Worm (Caenorhabditis elegans): Measurements from ENCODE around the gene C14B1.8.

The C14B1.8 gene

DNA sequence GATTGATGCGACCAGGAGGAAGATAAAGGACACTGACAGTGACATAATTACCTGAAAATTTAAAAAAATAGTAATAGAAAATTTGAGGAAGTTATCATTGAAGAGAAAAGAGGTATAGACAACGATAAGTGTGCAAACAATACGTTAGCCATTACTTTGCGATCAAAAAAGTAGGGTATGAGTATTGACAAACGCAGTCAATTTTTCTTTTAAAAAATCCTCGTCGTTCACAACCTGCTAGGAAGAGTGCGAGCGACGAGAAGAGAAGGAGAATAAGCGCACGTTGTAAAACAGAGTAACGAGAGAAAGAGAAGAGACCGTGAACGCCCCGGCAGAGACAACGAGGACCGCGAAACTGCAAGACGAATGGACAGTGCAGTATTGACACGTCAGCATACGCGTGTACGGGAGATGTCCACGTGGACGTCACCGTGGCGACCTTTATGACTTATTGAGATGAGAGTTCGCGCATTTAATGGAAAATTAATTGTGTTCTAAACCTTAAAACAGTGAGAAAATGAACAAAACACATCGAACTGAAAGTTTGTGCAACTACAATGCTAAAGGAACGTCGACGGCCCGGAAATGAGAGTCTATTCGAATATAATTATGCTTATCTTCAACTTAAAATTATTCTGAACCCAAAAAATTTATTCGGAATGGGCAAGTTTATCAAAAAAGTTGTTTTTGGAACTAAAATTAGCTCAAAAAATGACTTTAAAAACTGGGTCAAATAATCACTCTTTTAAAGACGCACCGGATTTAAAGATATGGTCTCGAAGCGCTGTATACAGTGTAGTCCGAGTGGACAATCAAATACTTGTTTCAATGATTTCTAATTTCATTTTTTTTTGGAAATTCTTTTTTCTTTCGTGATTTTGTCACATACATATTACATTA is 17.8 kb downstream of the C14B1.8 start, which contains the start of the genes pdi-1 and C14B1.2 (continued):
- TF ChIP-seq nhr-23 (tag; optimal IDR thresholded peaks at IDR 0.05) (no peak), egl-27 (tag; optimal IDR thresholded peaks at IDR 0.05) (no peak), unc-62 (GFP tag; optimal IDR thresholded peaks at IDR 0.05) (no peak), crh-2 (tag; optimal IDR thresholded peaks at IDR 0.05) (peak; percentile 92), lin-13 (GFP tag; optimal IDR thresholded peaks at IDR 0.05) (no peak), sem-4 (tag; optimal IDR thresholded peaks at IDR 0.05) (no peak), ZK546.5 (tag; optimal IDR thresholded peaks at IDR 0.05) (no peak), unc-55 (GFP tag; optimal IDR thresholded peaks at IDR 0.05) (peak; percentile 21), ceh-82 (tag; optimal IDR thresholded peaks at IDR 0.05) (no peak), ztf-4 (tag; optimal IDR thresholded peaks at IDR 0.05) (no peak), Y55F3AM.14 (GFP tag; optimal IDR thresholded peaks at IDR 0.05) (no peak), sma-3 (GFP tag; optimal IDR thresholded peaks at IDR 0.05) (peak; percentile 30), mdl-1 (tag; optimal IDR thresholded peaks at IDR 0.05) (peak; percentile 28 to 62), ztf-11 (tag; optimal IDR thresholded peaks at IDR 0.05) (no peak)

DNA sequence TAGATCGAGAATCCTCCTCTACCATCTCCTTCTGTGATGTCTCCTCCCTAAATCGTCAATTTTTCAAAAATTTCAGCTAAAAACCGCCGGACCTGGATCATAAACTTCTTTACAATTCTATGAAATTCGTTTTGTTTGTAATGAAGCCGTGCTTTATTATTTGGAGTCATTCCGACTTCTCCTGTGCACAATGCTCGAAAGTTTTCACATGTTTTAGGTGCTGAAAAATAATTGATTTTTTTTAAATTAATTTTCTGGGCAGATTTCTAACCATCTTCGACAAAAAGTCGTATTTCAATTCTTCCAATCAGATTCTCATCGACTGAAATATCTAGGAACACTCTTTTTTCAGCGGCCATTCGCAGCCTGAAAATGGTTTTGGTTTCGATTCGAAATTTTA is 20.2 kb downstream of the C14B1.8 start, which contains the start of gene cyn-9:
Gene cyn-9, minus strand, starts transcription at position 366 of the 400 bp plus-strand sequence.
- TF ChIP-seq ceh-82 (tag; optimal IDR thresholded peaks at IDR 0.05): no peak
- peak; percentile 11 for TF ChIP-seq nhr-21 (tag; optimal IDR thresholded peaks at IDR 0.05)

DNA sequence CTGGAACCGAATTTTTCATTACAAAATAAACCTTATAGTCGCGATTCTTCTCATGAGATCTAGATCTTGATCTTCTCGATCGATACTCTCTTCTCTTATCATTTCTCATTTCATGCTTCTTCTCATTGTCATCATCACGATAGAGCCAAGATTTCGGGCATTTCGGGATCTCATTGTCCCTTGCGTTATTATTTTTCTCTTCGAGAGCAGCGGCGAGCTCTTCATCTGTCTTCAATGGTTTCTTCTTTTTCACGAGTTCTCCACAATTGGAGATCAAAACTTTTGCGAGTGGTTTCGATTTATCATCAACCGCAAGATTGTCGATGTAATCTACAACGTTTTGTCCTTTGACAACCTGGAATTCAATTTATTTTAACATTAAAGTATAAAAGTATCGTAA is 21.1 kb downstream of the C14B1.8 start:
- no peak for TF ChIP-seq nhr-25 (tag; optimal IDR thresholded peaks at IDR 0.05)
- TF ChIP-seq lin-11 (tag; optimal IDR thresholded peaks at IDR 0.05): no peak

DNA sequence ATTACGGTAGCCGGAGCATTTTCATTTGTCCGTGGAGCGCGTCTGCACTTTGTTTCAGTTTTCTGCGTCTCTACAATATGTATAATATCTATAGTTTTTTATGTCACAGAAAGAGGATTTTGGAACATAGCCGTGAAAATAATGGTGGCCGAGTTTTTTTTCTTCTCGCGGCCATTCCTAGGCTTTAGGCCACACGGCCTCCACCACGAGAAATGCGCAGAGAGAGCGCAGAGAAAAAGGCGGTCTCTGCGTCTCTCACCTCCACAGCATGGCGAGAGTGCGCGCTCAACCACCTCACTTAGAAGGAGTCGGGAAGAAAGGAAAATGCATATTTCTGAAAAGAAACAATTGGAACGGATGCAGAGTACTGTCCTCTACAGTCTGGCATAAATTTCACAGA is 24.1 kb downstream of the C14B1.8 start:
- TF ChIP-seq unc-55 (GFP tag; optimal IDR thresholded peaks at IDR 0.05): peak; percentile 15
- peak; percentile 19 to 24 for TF ChIP-seq lsy-2 (tag; optimal IDR thresholded peaks at IDR 0.05)

DNA sequence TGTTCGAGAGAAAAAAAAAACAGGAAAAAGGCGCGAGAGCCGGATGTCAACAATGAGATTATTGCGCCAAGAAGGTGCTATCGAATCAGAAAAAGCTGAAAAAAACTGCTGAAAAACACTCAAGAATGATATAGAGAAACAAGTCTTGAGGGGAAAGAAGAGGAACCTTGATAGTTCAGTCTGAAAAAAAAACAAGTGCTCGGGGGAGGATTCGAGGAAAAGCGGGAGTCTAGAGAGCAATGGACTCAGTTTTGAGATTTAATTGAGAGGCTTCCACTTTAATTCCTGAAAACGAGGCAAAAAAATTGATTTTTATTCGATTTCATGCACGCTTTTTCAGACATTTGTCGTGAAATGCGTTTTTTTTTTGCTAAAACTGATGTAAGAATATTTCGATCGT is 24.9 kb downstream of the C14B1.8 start, which contains the start of gene npr-15:
Gene npr-15, minus strand, starts transcription at position 101 of the 400 bp plus-strand sequence.
- TF ChIP-seq gmeb-1 (tag; optimal IDR thresholded peaks at IDR 0.05) (no peak), fos-1 (tag; optimal IDR thresholded peaks at IDR 0.05) (no peak), lin-13 (GFP tag; optimal IDR thresholded peaks at IDR 0.05) (no peak), snpc-4 (tag; optimal IDR thresholded peaks at IDR 0.05) (no peak), nhr-21 (tag; optimal IDR thresholded peaks at IDR 0.05) (no peak), ama-1 (optimal IDR thresholded peaks at IDR 0.05) (no peak), lin-11 (tag; optimal IDR thresholded peaks at IDR 0.05) (no peak), alr-1 (tag; optimal IDR thresholded peaks at IDR 0.05) (no peak), sma-9 (GFP tag; optimal IDR thresholded peaks at IDR 0.05) (no peak), sma-9 (tag; optimal IDR thresholded peaks at IDR 0.05) (no peak), nhr-25 (tag; optimal IDR thresholded peaks at IDR 0.05) (no peak), nhr-129 (tag; optimal IDR thresholded peaks at IDR 0.05) (no peak), lin-39 (tag; optimal IDR thresholded peaks at IDR 0.05) (no peak), mdl-1 (tag; optimal IDR thresholded peaks at IDR 0.05) (no peak), peb-1 (tag; optimal IDR thresholded peaks at IDR 0.05) (no peak), ztf-11 (tag; optimal IDR thresholded peaks at IDR 0.05) (no peak), sma-3 (GFP tag; optimal IDR thresholded peaks at IDR 0.05) (no peak), elt-1 (tag; optimal IDR thresholded peaks at IDR 0.05) (no peak)

DNA sequence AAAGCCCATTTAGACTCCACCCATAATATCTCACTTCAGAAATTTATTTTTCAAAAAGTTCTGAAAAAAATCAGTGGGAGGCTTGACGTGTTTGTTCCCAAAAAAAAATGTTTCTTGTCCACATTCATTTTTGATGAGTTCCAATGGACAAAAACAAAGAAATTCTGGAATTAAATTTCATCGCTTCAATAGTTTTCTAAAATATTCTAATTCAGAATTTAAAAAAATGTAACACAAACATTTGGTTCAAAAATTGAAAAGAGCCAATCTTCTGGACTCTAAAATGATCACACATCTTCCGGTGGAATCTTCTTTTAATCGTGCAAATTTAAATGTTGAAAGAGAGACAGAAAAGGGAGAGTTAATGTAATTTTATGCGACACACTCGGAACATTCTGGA is 27.0 kb downstream of the C14B1.8 start:
- TF ChIP-seq elt-3 (tag; optimal IDR thresholded peaks at IDR 0.05) (no peak), C34F6.9 (tag; optimal IDR thresholded peaks at IDR 0.05) (peak; percentile 24)

Measured in whole organism, L2 larva.